Worm (Caenorhabditis elegans) whole organism, L4/young adult: Measurements from ENCODE around the gene fbxb-65.

Experiments used
- dao-5 ChIP-seq: sonication (generic microtip); optimal IDR thresholded peaks from 2 replicates; lab custom pipeline; 2016; ENCODE audit warnings: missing genotype, missing genetic modification characterization, moderate library complexity, missing compliant biosample characterization
- him-1 ChIP-seq: sonication (generic microtip); optimal IDR thresholded peaks from 2 replicates; lab custom pipeline; 2016; ENCODE audit warnings: missing genotype, missing genetic modification reagents, missing genetic modification characterization, missing compliant biosample characterization

ce11 chrV:19296723-19297122 is 32.6 kb upstream of the fbxb-65 start, which contains the start of gene F55C9.6:
- no peak for TF ChIP-seq him-1
- no peak for TF ChIP-seq dao-5 (tag; lab: Kevin White, UChicago)
